2 fruit fly cellular contexts compared by ENCODE assay signal in the genomic region with DNA sequence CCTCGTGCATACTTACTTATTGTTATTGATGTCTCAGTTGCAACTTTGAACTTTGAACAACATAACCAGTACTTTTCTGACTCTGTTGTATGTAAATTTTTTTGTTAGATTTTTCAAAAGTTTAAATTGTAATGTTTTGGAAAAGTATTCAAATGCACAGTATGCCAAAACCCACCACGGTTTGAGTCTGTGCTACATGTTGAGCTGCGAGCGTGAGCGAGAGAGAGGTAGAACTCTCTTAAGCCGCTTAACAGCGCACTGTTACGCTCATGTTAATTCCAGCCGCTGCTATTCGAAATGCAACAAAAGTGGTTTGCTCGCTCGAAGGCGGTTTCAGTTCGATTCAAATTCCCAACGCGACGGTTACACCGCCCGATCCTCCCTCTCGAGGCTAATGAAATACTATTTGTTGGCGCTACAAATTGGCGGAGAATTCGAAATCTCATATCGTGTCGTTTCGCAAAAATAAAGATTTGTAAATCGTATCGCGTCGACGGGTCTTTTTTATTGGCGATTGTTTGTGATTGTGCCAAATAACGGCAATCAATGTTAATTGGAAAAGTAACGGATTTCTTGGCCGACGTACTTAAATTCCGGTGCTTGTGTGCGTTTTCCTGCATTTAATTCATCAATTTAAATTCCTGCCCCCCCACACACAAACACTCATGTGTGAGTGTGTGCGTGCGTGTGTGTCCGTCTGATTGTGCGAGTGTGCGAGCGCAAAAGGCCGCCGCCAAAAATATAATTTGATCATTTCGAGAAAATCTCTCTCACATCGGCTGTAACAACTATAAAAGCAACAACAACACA.
A peak's percentile ranks its signal among the peaks of the same experiment; 100 is the strongest.
TF ChIP-seq lines count a peak whose summit lies in the region.

No protein-coding gene starts in this region.

TF ChIP-seq in whole organism, embryonic, 481 proteins besides CTCF, POLR2A, EP300 and RAD21 (continued from another document and continues in another):
- TF ChIP-seq stwl (tag; optimal IDR thresholded peaks at IDR 0.05; lab: Kevin White, UChicago) (peak; percentile 40), CG33557 (GFP tag; optimal IDR thresholded peaks at IDR 0.05; lab: Kevin White, UChicago) (no peak), CG2875 (GFP tag; optimal IDR thresholded peaks at IDR 0.05; lab: Kevin White, UChicago) (peak; percentile 14), CG9215 (GFP tag; IDR thresholded peaks at IDR 0.05; lab: Robert Waterston, UW) (no peak), CG12219 (GFP tag; optimal IDR thresholded peaks at IDR 0.05; lab: Kevin White, UChicago) (no peak), gcm (GFP tag; optimal IDR thresholded peaks at IDR 0.05; lab: Kevin White, UChicago) (peak; percentile 11), CG17359 (tag; optimal IDR thresholded peaks at IDR 0.05; lab: Kevin White, UChicago) (peak; percentile 22), Fer1 (GFP tag; optimal IDR thresholded peaks at IDR 0.05; lab: Kevin White, UChicago) (peak; percentile 35), MTF-1 (GFP tag; optimal IDR thresholded peaks at IDR 0.05; lab: Kevin White, UChicago; ENCODE audit: borderline replicate concordance) (peak; percentile 29), Dek (tag; optimal IDR thresholded peaks at IDR 0.05; lab: Kevin White, UChicago) (peak; percentile 10), PHDP (tag; optimal IDR thresholded peaks at IDR 0.05; lab: Kevin White, UChicago) (peak; percentile 34), Med (GFP tag; lab: Kevin White, UChicago) (peak; percentile 88), sd (tag; optimal IDR thresholded peaks at IDR 0.05; lab: Kevin White, UChicago) (peak; percentile 73), Oaz (GFP tag; IDR thresholded peaks at IDR 0.05; lab: Robert Waterston, UW) (no peak), chif (GFP tag; optimal IDR thresholded peaks at IDR 0.05; lab: Kevin White, UChicago) (peak in 1 of 2 experiments; percentile 14), CG8281 (tag; optimal IDR thresholded peaks at IDR 0.05; lab: Kevin White, UChicago) (no peak), ftz-f1 (GFP tag; optimal IDR thresholded peaks at IDR 0.05; lab: Kevin White, UChicago) (peak; percentile 21), Poxn (GFP tag; IDR thresholded peaks at IDR 0.05; lab: Robert Waterston, UW) (no peak), CG6765 (GFP tag; optimal IDR thresholded peaks at IDR 0.05; lab: Kevin White, UChicago) (peak; percentile 29), NC2α (GFP tag; optimal IDR thresholded peaks at IDR 0.05; lab: Kevin White, UChicago) (peak; percentile 80), wor (GFP tag; IDR thresholded peaks at IDR 0.05; lab: Robert Waterston, UW) (no peak), CG34376 (GFP tag; optimal IDR thresholded peaks at IDR 0.05; lab: Kevin White, UChicago) (peak; percentile 48), Tbp (GFP tag; optimal IDR thresholded peaks at IDR 0.05; lab: Kevin White, UChicago) (no peak), Sin3A (optimal IDR thresholded peaks at IDR 0.05; lab: Kevin White, UChicago) (no peak), CG7987 (GFP tag; optimal IDR thresholded peaks at IDR 0.05; lab: Kevin White, UChicago) (peak; percentile 8), disco-r (GFP tag; optimal IDR thresholded peaks at IDR 0.05; lab: Kevin White, UChicago) (no peak), grau (tag; optimal IDR thresholded peaks at IDR 0.05; lab: Kevin White, UChicago) (peak; percentile 28), gcm2 (GFP tag; optimal IDR thresholded peaks at IDR 0.05; lab: Kevin White, UChicago) (no peak), CG11504 (tag; optimal IDR thresholded peaks at IDR 0.05; lab: Kevin White, UChicago) (peak; percentile 17), crp (GFP tag; optimal IDR thresholded peaks at IDR 0.05; lab: Kevin White, UChicago) (peak in 1 of 2 experiments; percentile 31), CG42726 (GFP tag; IDR thresholded peaks at IDR 0.05; lab: Robert Waterston, UW; ENCODE audit: partially characterized antibody) (no peak), twi (tag; optimal IDR thresholded peaks at IDR 0.05; lab: Kevin White, UChicago) (no peak), lilli (GFP tag; optimal IDR thresholded peaks at IDR 0.05; lab: Kevin White, UChicago) (no peak), ind (GFP tag; optimal IDR thresholded peaks at IDR 0.05; lab: Kevin White, UChicago) (no peak), CG7839 (tag; optimal IDR thresholded peaks at IDR 0.05; lab: Kevin White, UChicago) (peak; percentile 15), CG17829 (tag; optimal IDR thresholded peaks at IDR 0.05; lab: Kevin White, UChicago) (peak; percentile 3), Dfd (GFP tag; optimal IDR thresholded peaks at IDR 0.05; lab: Kevin White, UChicago) (no peak), gro (GFP tag; optimal IDR thresholded peaks at IDR 0.05; lab: Kevin White, UChicago) (peak; percentile 43), CG7271 (tag; optimal IDR thresholded peaks at IDR 0.05; lab: Kevin White, UChicago) (no peak), sug (tag; optimal IDR thresholded peaks at IDR 0.05; lab: Kevin White, UChicago) (peak; percentile 36), Trl (optimal IDR thresholded peaks at IDR 0.05; lab: Kevin White, UChicago) (peak; percentile 67 to 71), Trl (GFP tag; optimal IDR thresholded peaks at IDR 0.05; lab: Kevin White, UChicago) (no peak), CkIIα-i1 (GFP tag; IDR thresholded peaks at IDR 0.05; lab: Robert Waterston, UW) (no peak), CG5953 (GFP tag; IDR thresholded peaks at IDR 0.05; lab: Robert Waterston, UW) (no peak), Doc3 (GFP tag; IDR thresholded peaks at IDR 0.05; lab: Robert Waterston, UW; ENCODE audit: partially characterized antibody) (no peak), nom (GFP tag; optimal IDR thresholded peaks at IDR 0.05; lab: Kevin White, UChicago) (peak; percentile 55), insv (GFP tag; optimal IDR thresholded peaks at IDR 0.05; lab: Kevin White, UChicago) (no peak), Side (GFP tag; optimal IDR thresholded peaks at IDR 0.05; lab: Kevin White, UChicago) (peak; percentile 5), Hr78 (GFP tag; optimal IDR thresholded peaks at IDR 0.05; lab: Kevin White, UChicago) (peak in 1 of 2 experiments; percentile 23), CG12299 (tag; optimal IDR thresholded peaks at IDR 0.05; lab: Kevin White, UChicago) (peak; percentile 31), CG2678 (tag; optimal IDR thresholded peaks at IDR 0.05; lab: Kevin White, UChicago) (peak; percentile 8), D (optimal IDR thresholded peaks at IDR 0.05; lab: Kevin White, UChicago) (no peak), D (GFP tag; optimal IDR thresholded peaks at IDR 0.05; lab: Kevin White, UChicago) (no peak), CG12769 (tag; optimal IDR thresholded peaks at IDR 0.05; lab: Kevin White, UChicago) (peak; percentile 22), Dp (GFP tag; optimal IDR thresholded peaks at IDR 0.05; lab: Kevin White, UChicago) (peak; percentile 24), Deaf1 (tag; optimal IDR thresholded peaks at IDR 0.05; lab: Kevin White, UChicago) (peak; percentile 20), HLHmδ (GFP tag; optimal IDR thresholded peaks at IDR 0.05; lab: Kevin White, UChicago) (peak; percentile 35), BtbVII (GFP tag; optimal IDR thresholded peaks at IDR 0.05; lab: Kevin White, UChicago) (peak; percentile 49), CG10543 (GFP tag; optimal IDR thresholded peaks at IDR 0.05; lab: Kevin White, UChicago) (peak; percentile 12), CG5180 (GFP tag; optimal IDR thresholded peaks at IDR 0.05; lab: Kevin White, UChicago) (peak; percentile 97), CG6654 (GFP tag; optimal IDR thresholded peaks at IDR 0.05; lab: Kevin White, UChicago) (no peak), CG10431 (GFP tag; optimal IDR thresholded peaks at IDR 0.05; lab: Kevin White, UChicago) (peak; percentile 20)

TF ChIP-seq in whole organism, prepupa, 60 proteins besides CTCF, POLR2A, EP300 and RAD21 (continued from another document):
- no peak for TF ChIP-seq Eip75B (GFP tag; optimal IDR thresholded peaks at IDR 0.05; lab: Kevin White, UChicago)
- TF ChIP-seq CG11294 (GFP tag; IDR thresholded peaks at IDR 0.05; lab: Robert Waterston, UW), result no peak
- TF ChIP-seq Sox102F (GFP tag; optimal IDR thresholded peaks at IDR 0.05; lab: Kevin White, UChicago), result no peak
- no peak for TF ChIP-seq CG8319 (GFP tag; optimal IDR thresholded peaks at IDR 0.05; lab: Kevin White, UChicago)
- no peak for TF ChIP-seq vri (GFP tag; optimal IDR thresholded peaks at IDR 0.05; lab: Kevin White, UChicago)
- TF ChIP-seq fd59A (GFP tag; optimal IDR thresholded peaks at IDR 0.05; lab: Kevin White, UChicago), result no peak
- TF ChIP-seq CG15336 (GFP tag; IDR thresholded peaks at IDR 0.05; lab: Robert Waterston, UW), result no peak
- no peak for TF ChIP-seq salr (GFP tag; optimal IDR thresholded peaks at IDR 0.05; lab: Kevin White, UChicago)
- TF ChIP-seq dac (GFP tag; optimal IDR thresholded peaks at IDR 0.05; lab: Kevin White, UChicago), result no peak
- peak; percentile 58 for TF ChIP-seq dsx (GFP tag; optimal IDR thresholded peaks at IDR 0.05; lab: Kevin White, UChicago; ENCODE audit: poor library complexity, severe bottlenecking)
- no peak for TF ChIP-seq lz (GFP tag; optimal IDR thresholded peaks at IDR 0.05; lab: Kevin White, UChicago)
- TF ChIP-seq CG9139 (GFP tag; optimal IDR thresholded peaks at IDR 0.05; lab: Kevin White, UChicago), result no peak
- no peak for TF ChIP-seq Blimp-1 (GFP tag; optimal IDR thresholded peaks at IDR 0.05; lab: Kevin White, UChicago)
- TF ChIP-seq Eip78C (GFP tag; lab: Kevin White, UChicago), result peak; percentile 21
- no peak for TF ChIP-seq CG31627 (GFP tag; optimal IDR thresholded peaks at IDR 0.05; lab: Kevin White, UChicago)
- TF ChIP-seq CG3032 (tag; optimal IDR thresholded peaks at IDR 0.05; lab: Kevin White, UChicago), result no peak
- no peak for TF ChIP-seq acj6 (GFP tag; optimal IDR thresholded peaks at IDR 0.05; lab: Kevin White, UChicago)
- TF ChIP-seq CG16779 (tag; optimal IDR thresholded peaks at IDR 0.05; lab: Kevin White, UChicago), result no peak
- no peak for TF ChIP-seq OdsH (GFP tag; optimal IDR thresholded peaks at IDR 0.05; lab: Kevin White, UChicago)
- TF ChIP-seq Smox (GFP tag; optimal IDR thresholded peaks at IDR 0.05; lab: Kevin White, UChicago), result no peak
- no peak for TF ChIP-seq CG4318 (GFP tag; optimal IDR thresholded peaks at IDR 0.05; lab: Kevin White, UChicago)
- TF ChIP-seq Sox15 (GFP tag; optimal IDR thresholded peaks at IDR 0.05; lab: Kevin White, UChicago), result no peak
- TF ChIP-seq CG32006 (GFP tag; optimal IDR thresholded peaks at IDR 0.05; lab: Kevin White, UChicago), result no peak
- no peak for TF ChIP-seq achi (GFP tag; optimal IDR thresholded peaks at IDR 0.05; lab: Kevin White, UChicago)
- TF ChIP-seq CG7368 (GFP tag; optimal IDR thresholded peaks at IDR 0.05; lab: Kevin White, UChicago), result no peak
- TF ChIP-seq svp (GFP tag; lab: Kevin White, UChicago), result no peak
- TF ChIP-seq Ets96B (tag; optimal IDR thresholded peaks at IDR 0.05; lab: Kevin White, UChicago), result no peak
- TF ChIP-seq Lpt (GFP tag; optimal IDR thresholded peaks at IDR 0.05; lab: Kevin White, UChicago), result no peak
- TF ChIP-seq CG6792 (GFP tag; optimal IDR thresholded peaks at IDR 0.05; lab: Kevin White, UChicago), result no peak
TF ChIP-seq in whole organism, prepupa: peak in this region for 6.
